Worm (Caenorhabditis elegans) whole organism, early embryonic: ENCODE results near the gene daf-36.

Source experiments
- ama-1 ChIP-seq: fragments of 150-350 bp; optimal IDR thresholded peaks from 2 replicates; lab custom pipeline; 2014
- tbx-11 ChIP-seq: fragments of 200-800 bp; sonication (Bioruptor generic); IDR thresholded peaks from 2 replicates; pipeline ENCODE4 v1.3.6; 2022; ENCODE audit warnings: missing genetic modification characterization, missing compliant biosample characterization
- tra-4 ChIP-seq: sonication (generic microtip); optimal IDR thresholded peaks from 2 replicates; lab custom pipeline; 2017; ENCODE audit warnings: missing genetic modification characterization, missing compliant biosample characterization

ce11 chrV:10256050-10256449 is 30.5 kb upstream of the daf-36 start, which contains the start of gene nhr-232:
- TF ChIP-seq ama-1 (no peak), tra-4 (tag; lab: Kevin White, UChicago) (no peak), tbx-11 (no peak)
